Worm (Caenorhabditis elegans) whole organism, late embryonic: Measurements from ENCODE around the gene usp-33.

ENCODE experiments used
- C08G9.2 ChIP-seq: sonication (generic microtip); optimal IDR thresholded peaks from 2 replicates; lab custom pipeline; 2016; ENCODE audit warnings: mild to moderate bottlenecking, missing genetic modification characterization, moderate library complexity, missing compliant biosample characterization
- F13H6.1 ChIP-seq: sonication (generic microtip); optimal IDR thresholded peaks from 2 replicates; lab custom pipeline; 2016; ENCODE audit warnings: missing genetic modification characterization, missing compliant biosample characterization
- ama-1 ChIP-seq: fragments of 150-350 bp; optimal IDR thresholded peaks from 2 replicates; lab custom pipeline; 2014
- ceh-22 ChIP-seq: sonication (generic microtip); optimal IDR thresholded peaks from 2 replicates; lab custom pipeline; 2017; ENCODE audit warnings: missing biosample characterization, missing genetic modification characterization
- ceh-45 ChIP-seq: fragments of 200-800 bp; sonication (Bioruptor generic); IDR thresholded peaks from 2 replicates; pipeline ENCODE4 v1.3.6; 2022; ENCODE audit warnings: missing genetic modification reagents, missing genetic modification characterization, missing compliant biosample characterization
- ceh-9 ChIP-seq: sonication (generic microtip); optimal IDR thresholded peaks from 2 replicates; lab custom pipeline; 2016; ENCODE audit warnings: mild to moderate bottlenecking, missing genetic modification characterization, inconsistent platforms, missing compliant biosample characterization
- dmd-4 ChIP-seq: sonication (generic microtip); optimal IDR thresholded peaks from 2 replicates; lab custom pipeline; 2016; ENCODE audit warnings: borderline replicate concordance, missing genetic modification characterization, missing compliant biosample characterization
- ets-4 ChIP-seq: sonication (generic microtip); optimal IDR thresholded peaks from 2 replicates; lab custom pipeline; 2016; ENCODE audit warnings: missing genetic modification characterization, missing compliant biosample characterization
- fkh-6 ChIP-seq: sonication (generic microtip); optimal IDR thresholded peaks from 2 replicates; lab custom pipeline; 2016; ENCODE audit warnings: missing genetic modification characterization, missing compliant biosample characterization
- hlh-13 ChIP-seq: fragments of 200-800 bp; sonication (Bioruptor generic); optimal IDR thresholded peaks from 2 replicates; lab custom pipeline; 2018; ENCODE audit warnings: mild to moderate bottlenecking, missing genetic modification characterization, missing compliant biosample characterization
- odd-2 ChIP-seq: sonication (generic microtip); optimal IDR thresholded peaks from 2 replicates; lab custom pipeline; 2017; ENCODE audit warnings: antibody characterized with exemption, mild to moderate bottlenecking, missing genetic modification characterization, missing compliant biosample characterization
- pha-4 ChIP-seq: fragments of 150-350 bp; optimal IDR thresholded peaks from 2 replicates; lab custom pipeline; 2018; ENCODE audit warnings: missing biosample characterization, missing genetic modification reagents, missing genetic modification characterization
- unc-55 ChIP-seq: sonication (generic microtip); optimal IDR thresholded peaks from 2 replicates; lab custom pipeline; 2017; ENCODE audit warnings: missing biosample characterization, missing genetic modification reagents, missing genetic modification characterization
- zip-5 ChIP-seq: sonication (generic microtip); optimal IDR thresholded peaks from 2 replicates; lab custom pipeline; 2016; ENCODE audit warnings: missing genetic modification characterization, missing compliant biosample characterization

ce11 chrX:15608593-15608992 is 17.4 kb downstream of the usp-33 start:
- TF ChIP-seq pha-4 (tag; lab: Kevin White, UChicago) = no peak
- TF ChIP-seq dmd-4 (tag; lab: Kevin White, UChicago) = no peak
- no peak for TF ChIP-seq C08G9.2 (tag; lab: Kevin White, UChicago)
- no peak for TF ChIP-seq F13H6.1 (tag; lab: Kevin White, UChicago)
- TF ChIP-seq ceh-9 (tag; lab: Kevin White, UChicago) = no peak
- TF ChIP-seq ama-1 (lab: Kevin White, UChicago) = no peak
- TF ChIP-seq hlh-13 (GFP tag; lab: Kevin White, UChicago) = no peak
- no peak for TF ChIP-seq zip-5
- no peak for TF ChIP-seq ceh-22 (tag; lab: Kevin White, UChicago)
- TF ChIP-seq ets-4 (tag; lab: Kevin White, UChicago) = no peak
- no peak for TF ChIP-seq odd-2 (tag; lab: Kevin White, UChicago)
- TF ChIP-seq ceh-45 (GFP tag; lab: Robert Waterston, UW) = no peak
- TF ChIP-seq unc-55 (GFP tag; lab: Kevin White, UChicago) = no peak
- no peak for TF ChIP-seq fkh-6 (tag; lab: Kevin White, UChicago)
